Fruit fly (Drosophila melanogaster) whole organism, wandering third instar larva: ENCODE results near the gene Blimp-1.

Experiments used
- Dif ChIP-seq: fragments of 200-275, 200-300 bp; sonication (Bioruptor generic); optimal IDR thresholded peaks from 2 replicates; lab custom pipeline; 2018; ENCODE audit warnings: missing biosample characterization, missing genetic modification characterization; ENCODE audit not compliant: partially characterized antibody
- Jra ChIP-seq: sonication (Bioruptor generic); optimal IDR thresholded peaks from 2 replicates; lab custom pipeline; 2016; ENCODE audit warnings: missing biosample characterization, missing genetic modification characterization
- Mio ChIP-seq: sonication (Bioruptor generic); optimal IDR thresholded peaks from 2 replicates; lab custom pipeline; 2016; ENCODE audit warnings: missing biosample characterization, missing genetic modification characterization
- ey ChIP-seq: fragments of 200-800 bp; sonication (Bioruptor generic); optimal IDR thresholded peaks from 2 replicates; lab custom pipeline; 2016; ENCODE audit warnings: missing biosample characterization, missing genetic modification characterization
- jim ChIP-seq: fragments of 175-275, 200-325 bp; sonication (Bioruptor generic); optimal IDR thresholded peaks from 2 replicates; lab custom pipeline; 2016; ENCODE audit warnings: missing biosample characterization, mild to moderate bottlenecking, missing genetic modification characterization
- lola ChIP-seq: fragments of >200 bp; optimal IDR thresholded peaks from 2 replicates; lab custom pipeline; 2017; ENCODE audit warnings: missing biosample characterization, missing genetic modification characterization
- pan ChIP-seq: fragments of >200 bp; optimal IDR thresholded peaks from 2 replicates; lab custom pipeline; 2017
- psq ChIP-seq: fragments of 200-800 bp; sonication (Bioruptor generic); optimal IDR thresholded peaks from 3 replicates; lab custom pipeline; 2017; ENCODE audit warnings: missing biosample characterization, mild to moderate bottlenecking, missing genetic modification characterization, moderate library complexity
- usp ChIP-seq: fragments of >200 bp; optimal IDR thresholded peaks from 2 replicates; lab custom pipeline; 2017; ENCODE audit warnings: missing biosample characterization, missing genetic modification characterization

dm6 chr3L:5583295-5583707 is 47.5 kb upstream of the Blimp-1 start:
- peak; percentile 52 for TF ChIP-seq psq (GFP tag; lab: Kevin White, UChicago)
- no peak for TF ChIP-seq Jra (GFP tag; lab: Kevin White, UChicago)
- TF ChIP-seq pan (lab: Kevin White, UChicago), result no peak
- TF ChIP-seq jim (GFP tag; lab: Kevin White, UChicago), result no peak
- TF ChIP-seq Mio (GFP tag; lab: Kevin White, UChicago), result no peak
- no peak for TF ChIP-seq Dif
- no peak for TF ChIP-seq lola (GFP tag; lab: Kevin White, UChicago)
- TF ChIP-seq ey, result peak; percentile 85
- TF ChIP-seq usp (GFP tag; lab: Kevin White, UChicago), result no peak
